Worm (Caenorhabditis elegans): ENCODE results near the gene T06C12.9.

DNA sequence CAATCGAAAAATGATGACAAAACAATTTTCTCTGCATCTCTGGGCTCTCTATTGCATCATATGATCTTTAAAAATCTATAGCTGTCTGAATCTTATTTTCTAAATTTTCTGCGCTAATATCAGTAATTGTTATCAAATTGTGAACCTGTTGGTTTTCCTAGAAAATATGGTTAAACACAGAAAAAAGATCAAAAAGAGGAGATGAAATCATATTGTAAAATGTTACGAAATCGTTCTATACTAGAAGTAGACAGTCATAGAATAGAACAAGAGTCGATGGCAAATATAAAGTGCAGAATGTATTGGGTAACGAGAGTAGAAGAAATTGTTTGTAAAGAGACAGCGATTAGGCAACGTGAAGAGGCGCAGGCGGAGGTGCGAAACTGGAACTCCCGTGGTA, 5.2 kb downstream of the T06C12.9 start:
- TF ChIP-seq flt-1 (GFP tag; IDR thresholded peaks at IDR 0.05) (no peak), ama-1 (optimal IDR thresholded peaks at IDR 0.05) (no peak), tbx-37 (GFP tag; conservative IDR thresholded peaks at IDR 0.05) (no peak), pes-1 (GFP tag; IDR thresholded peaks at IDR 0.05) (no peak), hmg-4 (GFP tag; optimal IDR thresholded peaks at IDR 0.05) (no peak), hmbx-1 (tag; optimal IDR thresholded peaks at IDR 0.05) (no peak), sea-1 (GFP tag; conservative IDR thresholded peaks at IDR 0.05) (no peak), hnd-1 (tag; optimal IDR thresholded peaks at IDR 0.05) (no peak), scrt-1 (GFP tag; IDR thresholded peaks at IDR 0.05) (no peak)
